Worm (Caenorhabditis elegans) whole organism, L4 larva: ENCODE measurements around the gene Y50E8A.1.

Source experiments
- F37D6.2 ChIP-seq: sonication (generic microtip); optimal IDR thresholded peaks from 2 replicates; lab custom pipeline; 2016; ENCODE audit warnings: mild to moderate bottlenecking, missing genetic modification characterization, missing compliant biosample characterization
- F44E2.7 ChIP-seq: fragments of 200-800 bp; sonication (Bioruptor generic); IDR thresholded peaks from 2 replicates; pipeline ENCODE4 v2.1.2; 2022; ENCODE audit warnings: missing genetic modification characterization, missing compliant biosample characterization
- F49E8.2 ChIP-seq: sonication (generic microtip); optimal IDR thresholded peaks from 2 replicates; lab custom pipeline; 2016; ENCODE audit warnings: missing compliant biosample characterization, mild to moderate bottlenecking, missing genetic modification characterization, borderline replicate concordance
- R02D3.7 ChIP-seq: fragments of 150-350 bp; sonication (generic microtip); optimal IDR thresholded peaks from 3 replicates; lab custom pipeline; 2014; ENCODE audit warnings: missing biosample characterization, missing genetic modification characterization
- T20F7.1 ChIP-seq: fragments of 200-800 bp; sonication (Bioruptor generic); optimal IDR thresholded peaks from 2 replicates; lab custom pipeline; 2018; ENCODE audit warnings: mild to moderate bottlenecking, missing genetic modification characterization, missing compliant biosample characterization
- T26A8.4 ChIP-seq: fragments of 200-800 bp; sonication (Bioruptor generic); IDR thresholded peaks from 2 replicates; pipeline ENCODE4 v1.3.6; 2022; ENCODE audit warnings: missing genetic modification characterization, missing compliant biosample characterization
- Y75B8A.6 ChIP-seq: fragments of 200-800 bp; sonication (Bioruptor generic); IDR thresholded peaks from 2 replicates; pipeline ENCODE4 v1.3.6; 2022; ENCODE audit warnings: missing genetic modification reagents, missing genetic modification characterization, missing compliant biosample characterization
- ZK546.5 ChIP-seq, 2 experiments: sonication (generic microtip); optimal IDR thresholded peaks; 2 replicates each; lab custom pipeline; 2017; ENCODE audit warnings: missing biosample characterization in 2 of 2, missing genetic modification characterization in 2 of 2
- aha-1 ChIP-seq: fragments of 150-350 bp; peaks from one replicate; lab custom pipeline; 2014; ENCODE audit warnings: missing biosample characterization, missing genetic modification characterization
- aly-2 ChIP-seq: sonication (generic microtip); optimal IDR thresholded peaks from 2 replicates; lab custom pipeline; 2018; ENCODE audit warnings: missing biosample characterization, missing genetic modification characterization
- attf-4 ChIP-seq: sonication (generic microtip); optimal IDR thresholded peaks from 3 replicates; lab custom pipeline; 2017; ENCODE audit warnings: missing biosample characterization, missing genetic modification characterization
- ces-1 ChIP-seq: fragments of 150-350 bp; sonication (generic microtip); optimal IDR thresholded peaks from 4 replicates; lab custom pipeline; 2014; ENCODE audit warnings: missing biosample characterization, missing genetic modification reagents, missing genetic modification characterization
- daf-19 ChIP-seq: fragments of 200-800 bp; sonication (Bioruptor generic); conservative IDR thresholded peaks from 2 replicates; pipeline ENCODE4 v1.3.6; 2022; ENCODE audit warnings: missing genetic modification characterization, missing compliant biosample characterization
- dmd-8 ChIP-seq: fragments of 200-800 bp; sonication (Bioruptor generic); IDR thresholded peaks from 2 replicates; pipeline ENCODE4 v1.3.6; 2022; ENCODE audit warnings: missing genetic modification characterization, missing compliant biosample characterization
- egl-27 ChIP-seq: sonication (generic microtip); optimal IDR thresholded peaks from 3 replicates; lab custom pipeline; 2017; ENCODE audit warnings: missing biosample characterization, missing genetic modification reagents, missing genetic modification characterization
- egl-43 ChIP-seq: fragments of 200-800 bp; sonication (Bioruptor generic); IDR thresholded peaks from 2 replicates; pipeline ENCODE4 v1.3.6; 2022; ENCODE audit warnings: missing genetic modification reagents, missing genetic modification characterization, missing compliant biosample characterization
- gei-8 ChIP-seq: fragments of 200-800 bp; sonication (Bioruptor generic); optimal IDR thresholded peaks from 2 replicates; lab custom pipeline; 2018; ENCODE audit warnings: mild to moderate bottlenecking, missing genetic modification characterization, missing compliant biosample characterization
- hlh-30 ChIP-seq: sonication (generic microtip); optimal IDR thresholded peaks from 2 replicates; lab custom pipeline; 2017; ENCODE audit warnings: antibody characterized with exemption, mild to moderate bottlenecking, missing genetic modification characterization, missing compliant biosample characterization; ENCODE audit not compliant: insufficient read depth
- hmg-1.1 ChIP-seq: fragments of 200-800 bp; sonication (Bioruptor generic); IDR thresholded peaks from 2 replicates; pipeline ENCODE4 v1.3.6; 2022; ENCODE audit warnings: missing genetic modification reagents, missing genetic modification characterization, missing compliant biosample characterization
- lin-1 ChIP-seq: fragments of 200-800 bp; sonication (Bioruptor generic); IDR thresholded peaks from 2 replicates; pipeline ENCODE4 v1.3.6; 2022; ENCODE audit warnings: missing genetic modification reagents, missing genetic modification characterization, missing compliant biosample characterization
- lin-13 ChIP-seq: fragments of 150-350 bp; optimal IDR thresholded peaks from 2 replicates; lab custom pipeline; 2014; ENCODE audit warnings: missing biosample characterization, missing genetic modification reagents, missing genetic modification characterization
- lsy-2 ChIP-seq, 2 experiments: fragments of 150-350 bp in 1 of 2; sonication (generic microtip) in 1 of 2; optimal IDR thresholded peaks; 2 replicates each; lab custom pipeline; 2014 to 2017; ENCODE audit warnings: missing biosample characterization in 2 of 2, missing genetic modification characterization in 2 of 2
- madf-5 ChIP-seq, 2 experiments: fragments of 200-800 bp; sonication (Bioruptor generic); IDR thresholded peaks; 2 replicates each; pipeline ENCODE4 v1.3.6; 2022; ENCODE audit warnings: missing compliant biosample characterization in 2 of 2, missing genetic modification characterization in 2 of 2
- mep-1 ChIP-seq: fragments of 150-350 bp; sonication (generic microtip); optimal IDR thresholded peaks from 3 replicates; lab custom pipeline; 2014; ENCODE audit warnings: missing biosample characterization, missing genetic modification characterization
- mes-2 ChIP-seq: sonication (generic microtip); optimal IDR thresholded peaks from 2 replicates; lab custom pipeline; 2016; ENCODE audit warnings: missing genotype, mild to moderate bottlenecking, missing genetic modification characterization, missing compliant biosample characterization; ENCODE audit not compliant: poor library complexity, severe bottlenecking
- mxl-2 ChIP-seq: fragments of 200-800 bp; sonication (Bioruptor generic); conservative IDR thresholded peaks from 2 replicates; pipeline ENCODE4 v1.3.6; 2022; ENCODE audit warnings: missing genetic modification reagents, missing genetic modification characterization, missing compliant biosample characterization
- nhr-10 ChIP-seq: fragments of 150-350 bp; optimal IDR thresholded peaks from 2 replicates; lab custom pipeline; 2014; ENCODE audit warnings: missing biosample characterization, missing genetic modification characterization
- nhr-237 ChIP-seq: sonication (generic microtip); optimal IDR thresholded peaks from 2 replicates; lab custom pipeline; 2017; ENCODE audit warnings: missing biosample characterization, missing genetic modification characterization
- nhr-25 ChIP-seq: sonication (generic microtip); optimal IDR thresholded peaks from 2 replicates; lab custom pipeline; 2017; ENCODE audit warnings: missing genetic modification characterization, mild to moderate bottlenecking, missing compliant biosample characterization, antibody characterized with exemption, moderate library complexity, borderline replicate concordance; ENCODE audit not compliant: insufficient read depth
- nhr-76 ChIP-seq: fragments of 150-350 bp; optimal IDR thresholded peaks from 2 replicates; lab custom pipeline; 2014; ENCODE audit warnings: missing biosample characterization, missing genetic modification characterization
- pha-4 ChIP-seq, 2 experiments: fragments of 150-350 bp in 1 of 2; fragments of 200-800 bp in 1 of 2; sonication (Bioruptor generic) in 1 of 2; IDR thresholded peaks in 1 of 2; optimal IDR thresholded peaks in 1 of 2; 2 replicates each; pipeline versions ENCODE4 v1.3.6 to Lab custom; 2014 to 2022; ENCODE audit warnings: missing genetic modification characterization in 2 of 2, missing genetic modification reagents in 2 of 2, missing biosample characterization in 1 of 2, missing compliant biosample characterization in 1 of 2
- skn-1 ChIP-seq: fragments of 150-350 bp; optimal IDR thresholded peaks from 2 replicates; lab custom pipeline; 2014; ENCODE audit warnings: missing biosample characterization, missing genetic modification characterization
- snpc-4 ChIP-seq: fragments of 150-350 bp; optimal IDR thresholded peaks from 2 replicates; lab custom pipeline; 2014; ENCODE audit warnings: missing biosample characterization, missing genetic modification characterization
- spr-3 ChIP-seq: fragments of 200-800 bp; sonication (Bioruptor generic); optimal IDR thresholded peaks from 2 replicates; lab custom pipeline; 2018; ENCODE audit warnings: mild to moderate bottlenecking, missing genetic modification characterization, missing compliant biosample characterization
- tag-97 ChIP-seq: fragments of 200-800 bp; sonication (Bioruptor generic); IDR thresholded peaks from 2 replicates; pipeline ENCODE4 v1.3.6; 2022; ENCODE audit warnings: missing genetic modification characterization, missing compliant biosample characterization
- tra-1 ChIP-seq: fragments of 200-800 bp; sonication (Bioruptor generic); IDR thresholded peaks from 2 replicates; pipeline ENCODE4 v1.3.6; 2022; ENCODE audit warnings: missing genetic modification reagents, missing genetic modification characterization, missing compliant biosample characterization
- vab-7 ChIP-seq: fragments of 200-800 bp; sonication (Bioruptor generic); IDR thresholded peaks from 2 replicates; pipeline ENCODE4 v1.3.6; 2022; ENCODE audit warnings: missing genetic modification reagents, missing genetic modification characterization, missing compliant biosample characterization
- ztf-11 ChIP-seq: fragments of 150-350 bp; optimal IDR thresholded peaks from 2 replicates; lab custom pipeline; 2014; ENCODE audit warnings: missing biosample characterization, missing genetic modification characterization

Y50E8A.1 gene

ce11 chrV:14696604-14697307 lies 29.9 kb upstream of the Y50E8A.1 start, which contains the start of gene unc-112 (continued):
- TF ChIP-seq skn-1 (tag; lab: Kevin White, UChicago) (no peak), egl-27 (tag; lab: Kevin White, UChicago) (no peak), ZK546.5 (tag; optimal IDR thresholded peaks at IDR 0.05; lab: Kevin White, UChicago) (no peak), nhr-10 (no peak), gei-8 (GFP tag; lab: Kevin White, UChicago) (peak; percentile 14)

- no peak for TF ChIP-seq tra-1
- no peak for TF ChIP-seq F44E2.7
- no peak for TF ChIP-seq vab-7
- TF ChIP-seq egl-43 (GFP tag; lab: Robert Waterston, UW), result no peak
- no peak for TF ChIP-seq T26A8.4 (GFP tag; lab: Robert Waterston, UW)
- no peak for TF ChIP-seq ztf-11 (tag; lab: Kevin White, UChicago)
- no peak for TF ChIP-seq spr-3 (GFP tag; lab: Kevin White, UChicago)
- no peak for TF ChIP-seq ces-1 (GFP tag; lab: Kevin White, UChicago)
- TF ChIP-seq pha-4 (GFP tag; IDR thresholded peaks at IDR 0.05; lab: Robert Waterston, UW), result no peak
- no peak for TF ChIP-seq pha-4 (tag; optimal IDR thresholded peaks at IDR 0.05; lab: Kevin White, UChicago)
- no peak for TF ChIP-seq snpc-4 (tag; lab: Kevin White, UChicago)
- TF ChIP-seq T20F7.1 (GFP tag; lab: Kevin White, UChicago), result no peak
- no peak for TF ChIP-seq nhr-76 (tag; lab: Kevin White, UChicago)
- no peak for TF ChIP-seq nhr-10
- no peak for TF ChIP-seq ZK546.5 (tag; optimal IDR thresholded peaks at IDR 0.05; lab: Kevin White, UChicago)
- TF ChIP-seq lin-1, result no peak
- no peak for TF ChIP-seq R02D3.7
- TF ChIP-seq madf-5 (GFP tag; IDR thresholded peaks at IDR 0.05; lab: Robert Waterston, UW), result no peak
Measured at ce11 chrV:14698005-14698404, 28.7 kb upstream of the Y50E8A.1 start.

ce11 chrV:14698666-14699065 lies 28.0 kb upstream of the Y50E8A.1 start, which contains the start of gene set-5:
TSS of gene set-5 (plus strand) at chrV:14698966.
- TF ChIP-seq Y75B8A.6 (GFP tag; lab: Robert Waterston, UW) (no peak), aha-1 (peak; percentile 26)

ce11 chrV:14707958-14708357 lies 18.7 kb upstream of the Y50E8A.1 start, which contains the start of gene R08A2.9:
TSS of gene R08A2.9 (plus strand) at chrV:14708258.
- TF ChIP-seq lin-1 (no peak), lsy-2 (tag; optimal IDR thresholded peaks at IDR 0.05; lab: Kevin White, UChicago) (no peak), tag-97 (GFP tag; lab: Robert Waterston, UW) (no peak), F37D6.2 (tag; lab: Kevin White, UChicago) (no peak), mep-1 (tag; lab: Kevin White, UChicago) (no peak), dmd-8 (no peak)

- no peak for TF ChIP-seq F37D6.2 (tag; lab: Kevin White, UChicago)
- no peak for TF ChIP-seq hmg-1.1
- TF ChIP-seq hlh-30 (tag; lab: Kevin White, UChicago), result no peak
- no peak for TF ChIP-seq egl-43 (GFP tag; lab: Robert Waterston, UW)
- TF ChIP-seq aha-1, result no peak
- TF ChIP-seq nhr-25 (tag; lab: Kevin White, UChicago), result no peak
- no peak for TF ChIP-seq aly-2
- no peak for TF ChIP-seq mxl-2 (GFP tag; lab: Robert Waterston, UW)
- TF ChIP-seq nhr-237, result no peak
- no peak for TF ChIP-seq F49E8.2 (tag; lab: Kevin White, UChicago)
- no peak for TF ChIP-seq ces-1 (GFP tag; lab: Kevin White, UChicago)
- no peak for TF ChIP-seq attf-4 (tag; lab: Kevin White, UChicago)
- no peak for TF ChIP-seq mes-2
- no peak for TF ChIP-seq daf-19 (GFP tag; lab: Robert Waterston, UW)
- TF ChIP-seq lin-13, result no peak
Measured at ce11 chrV:14711077-14711476, 15.6 kb upstream of the Y50E8A.1 start, which contains the start of gene ssp-33. TSS of gene ssp-33 (plus strand) at chrV:14711377.
